Fruit fly (Drosophila melanogaster): ENCODE measurements around the gene CG5004.

Gene CG5004

dm6 chrX:17125017-17125821, 17.8 kb downstream of the CG5004 start (continued):
- TF ChIP-seq Hsf (GFP tag; optimal IDR thresholded peaks at IDR 0.05) (peak; percentile 50), CG10267 (tag; optimal IDR thresholded peaks at IDR 0.05) (peak; percentile 42), lmd (GFP tag; IDR thresholded peaks at IDR 0.05) (peak; percentile 80), fd102C (GFP tag; optimal IDR thresholded peaks at IDR 0.05) (no peak), CG6254 (GFP tag; optimal IDR thresholded peaks at IDR 0.05) (no peak), CG6813 (GFP tag; optimal IDR thresholded peaks at IDR 0.05) (peak; percentile 51), wek (GFP tag; optimal IDR thresholded peaks at IDR 0.05) (no peak), ro (GFP tag; IDR thresholded peaks at IDR 0.05) (no peak), MESR4 (GFP tag; optimal IDR thresholded peaks at IDR 0.05) (no peak), CG10147 (GFP tag; optimal IDR thresholded peaks at IDR 0.05) (peak; percentile 72), ac (GFP tag; optimal IDR thresholded peaks at IDR 0.05) (no peak), klu (GFP tag; IDR thresholded peaks at IDR 0.05) (no peak), Fer1 (GFP tag; optimal IDR thresholded peaks at IDR 0.05) (peak; percentile 85), usp (GFP tag; optimal IDR thresholded peaks at IDR 0.05) (no peak), slou (GFP tag; optimal IDR thresholded peaks at IDR 0.05) (no peak), CG12769 (tag; optimal IDR thresholded peaks at IDR 0.05) (peak; percentile 54), CG3995 (GFP tag; optimal IDR thresholded peaks at IDR 0.05) (no peak), caup (GFP tag; optimal IDR thresholded peaks at IDR 0.05; ENCODE audit: severe bottlenecking) (peak; percentile 60), CG16779 (GFP tag; IDR thresholded peaks at IDR 0.05) (no peak), Elba2 (GFP tag; optimal IDR thresholded peaks at IDR 0.05) (no peak), Rx (GFP tag; IDR thresholded peaks at IDR 0.05) (peak; percentile 49), Scr (GFP tag; IDR thresholded peaks at IDR 0.05; ENCODE audit: partially characterized antibody) (peak; percentile 94), CG17568 (GFP tag; optimal IDR thresholded peaks at IDR 0.05) (peak; percentile 70), maf-S (GFP tag; optimal IDR thresholded peaks at IDR 0.05) (peak; percentile 40), ERR (GFP tag; optimal IDR thresholded peaks at IDR 0.05) (peak; percentile 39), row (GFP tag; IDR thresholded peaks at IDR 0.05) (peak; percentile 95), CG11695 (GFP tag; IDR thresholded peaks at IDR 0.05) (peak; percentile 83), Bdp1 (GFP tag; optimal IDR thresholded peaks at IDR 0.05) (no peak), Dref (GFP tag; IDR thresholded peaks at IDR 0.05) (no peak), Atf6 (GFP tag; IDR thresholded peaks at IDR 0.05) (peak; percentile 74), CG12104 (GFP tag; optimal IDR thresholded peaks at IDR 0.05) (peak; percentile 10), Antp (GFP tag; optimal IDR thresholded peaks at IDR 0.05) (peak; percentile 7), Neu2 (GFP tag; optimal IDR thresholded peaks at IDR 0.05; ENCODE audit: borderline replicate concordance) (peak; percentile 12), CG11247 (GFP tag; IDR thresholded peaks at IDR 0.05) (peak; percentile 53), NFAT (GFP tag; IDR thresholded peaks at IDR 0.05) (peak; percentile 16; the same call in 1 of the 2 replicates), tgo (GFP tag; IDR thresholded peaks at IDR 0.05) (peak; percentile 75), CG16815 (GFP tag; optimal IDR thresholded peaks at IDR 0.05) (no peak), CG16863 (GFP tag; optimal IDR thresholded peaks at IDR 0.05) (peak; percentile 26), CG11696 (GFP tag; IDR thresholded peaks at IDR 0.05) (peak; percentile 44), CG7928 (GFP tag; optimal IDR thresholded peaks at IDR 0.05) (peak; percentile 3), emc (GFP tag; optimal IDR thresholded peaks at IDR 0.05) (no peak), pho (GFP tag; optimal IDR thresholded peaks at IDR 0.05) (peak; percentile 25), vfl (GFP tag; optimal IDR thresholded peaks at IDR 0.05) (no peak), odd (GFP tag; optimal IDR thresholded peaks at IDR 0.05) (peak; percentile 17), CG11456 (GFP tag; IDR thresholded peaks at IDR 0.05) (peak; percentile 68; the same call in 2 of the 3 replicates), CG9727 (GFP tag; optimal IDR thresholded peaks at IDR 0.05) (peak; percentile 45), E2f1 (GFP tag; IDR thresholded peaks at IDR 0.05) (peak; percentile 75), CrebB (tag; optimal IDR thresholded peaks at IDR 0.05) (no peak), CG2875 (GFP tag; optimal IDR thresholded peaks at IDR 0.05) (no peak), CG6854 (GFP tag; optimal IDR thresholded peaks at IDR 0.05) (peak; percentile 71)

Data from whole organism, embryonic.